Fruit fly (Drosophila melanogaster) whole organism, wandering third instar larva: ENCODE results near the gene CG1647.
A peak's percentile ranks its signal among the peaks of the same experiment; 100 is the strongest.

Experiments
- Abd-B ChIP-seq: fragments of >200 bp; optimal IDR thresholded peaks from 2 replicates; lab custom pipeline; 2017; ENCODE audit warnings: missing biosample characterization, missing genetic modification characterization
- CG9705 ChIP-seq: fragments of 200-800 bp; sonication (Bioruptor generic); optimal IDR thresholded peaks from 2 replicates; lab custom pipeline; 2018; ENCODE audit warnings: missing biosample characterization, mild to moderate bottlenecking, missing genetic modification characterization
- CrebA ChIP-seq: fragments of 200-800 bp; sonication (Bioruptor generic); optimal IDR thresholded peaks from 2 replicates; lab custom pipeline; 2016; ENCODE audit warnings: missing biosample characterization, mild to moderate bottlenecking, missing genetic modification characterization, borderline replicate concordance
- Dif ChIP-seq: fragments of 200-275, 200-300 bp; sonication (Bioruptor generic); optimal IDR thresholded peaks from 2 replicates; lab custom pipeline; 2018; ENCODE audit warnings: missing biosample characterization, missing genetic modification characterization; ENCODE audit not compliant: partially characterized antibody
- HLH106 ChIP-seq: fragments of 200-800 bp; optimal IDR thresholded peaks from 3 replicates; lab custom pipeline; 2019; ENCODE audit warnings: missing biosample characterization, mild to moderate bottlenecking, missing genetic modification characterization, moderate library complexity
- Hnf4 ChIP-seq: fragments of 200-800 bp; sonication (Bioruptor generic); optimal IDR thresholded peaks from 2 replicates; lab custom pipeline; 2016; ENCODE audit warnings: missing biosample characterization, mild to moderate bottlenecking, missing genetic modification characterization
- Hr78 ChIP-seq: fragments of >200 bp; optimal IDR thresholded peaks from 2 replicates; lab custom pipeline; 2017; ENCODE audit warnings: missing biosample characterization, missing genetic modification characterization
- Hr83 ChIP-seq: fragments of 200-300 bp; sonication (Bioruptor generic); optimal IDR thresholded peaks from 2 replicates; lab custom pipeline; 2016; ENCODE audit warnings: missing biosample characterization, mild to moderate bottlenecking, missing genetic modification characterization, moderate library complexity; ENCODE audit not compliant: poor library complexity, severe bottlenecking
- Jra ChIP-seq: sonication (Bioruptor generic); optimal IDR thresholded peaks from 2 replicates; lab custom pipeline; 2016; ENCODE audit warnings: missing biosample characterization, missing genetic modification characterization
- Myc ChIP-seq: fragments of >200 bp; optimal IDR thresholded peaks from 2 replicates; lab custom pipeline; 2017
- N ChIP-seq: fragments of >200 bp; optimal IDR thresholded peaks from 2 replicates; lab custom pipeline; 2018; ENCODE audit warnings: missing biosample characterization, missing external identifiers, missing genetic modification characterization
- OdsH ChIP-seq: fragments of 200-800 bp; sonication (Bioruptor generic); optimal IDR thresholded peaks from 2 replicates; lab custom pipeline; 2016; ENCODE audit warnings: missing biosample characterization, mild to moderate bottlenecking, missing genetic modification characterization
- Rel ChIP-seq, 2 experiments: fragments of 200-800 bp; sonication (Bioruptor generic) in 1 of 2; optimal IDR thresholded peaks; 2 replicates in 1 of 2; 3 replicates in 1 of 2; lab custom pipeline; 2016 to 2019; ENCODE audit warnings: mild to moderate bottlenecking in 2 of 2, missing biosample characterization in 2 of 2, missing genetic modification characterization in 2 of 2, moderate library complexity in 1 of 2
- Sp1 ChIP-seq: fragments of 200-800 bp; sonication (Bioruptor generic); optimal IDR thresholded peaks from 3 replicates; lab custom pipeline; 2019; ENCODE audit warnings: missing biosample characterization, mild to moderate bottlenecking, missing genetic modification characterization, moderate library complexity
- Vsx2 ChIP-seq: fragments of 200-300, 225-300 bp; sonication (Bioruptor generic); optimal IDR thresholded peaks from 2 replicates; lab custom pipeline; 2018; ENCODE audit warnings: missing biosample characterization, missing genetic modification characterization; ENCODE audit not compliant: partially characterized antibody
- br ChIP-seq: fragments of 200-800 bp; sonication (Bioruptor generic); optimal IDR thresholded peaks from 2 replicates; lab custom pipeline; 2016; ENCODE audit warnings: missing biosample characterization, missing genetic modification characterization
- brk ChIP-seq: fragments of 200-800 bp; sonication (Bioruptor generic); optimal IDR thresholded peaks from 2 replicates; lab custom pipeline; 2016; ENCODE audit warnings: missing biosample characterization, mild to moderate bottlenecking, missing genetic modification characterization
- dl ChIP-seq, 2 experiments: fragments of 175-275, 200-275 bp in 1 of 2; fragments of 200-275 bp in 1 of 2; sonication (Bioruptor generic); optimal IDR thresholded peaks; lab custom pipeline; 2018; ENCODE audit warnings: mild to moderate bottlenecking in 2 of 2, missing biosample characterization in 2 of 2, missing genetic modification characterization in 2 of 2, moderate library complexity in 2 of 2; ENCODE audit not compliant: partially characterized antibody in 2 of 2, insufficient read depth in 1 of 2
- dmrt93B ChIP-seq: fragments of 200-800 bp; sonication (Bioruptor generic); optimal IDR thresholded peaks from 2 replicates; lab custom pipeline; 2018; ENCODE audit warnings: missing biosample characterization, mild to moderate bottlenecking, missing genetic modification characterization
- dsf ChIP-seq: sonication (Bioruptor generic); optimal IDR thresholded peaks from 2 replicates; lab custom pipeline; 2016; ENCODE audit warnings: missing biosample characterization, missing genetic modification characterization, borderline replicate concordance
- ey ChIP-seq: fragments of 200-800 bp; sonication (Bioruptor generic); optimal IDR thresholded peaks from 2 replicates; lab custom pipeline; 2016; ENCODE audit warnings: missing biosample characterization, missing genetic modification characterization
- foxo ChIP-seq, 2 experiments: fragments of 200-800 bp; sonication (Bioruptor generic); optimal IDR thresholded peaks; 2 replicates in 1 of 2; 3 replicates in 1 of 2; lab custom pipeline; 2016 to 2017; ENCODE audit warnings: missing biosample characterization in 2 of 2, missing genetic modification characterization in 2 of 2
- fru ChIP-seq: fragments of 200-800 bp; sonication (Bioruptor generic); optimal IDR thresholded peaks from 3 replicates; lab custom pipeline; 2016; ENCODE audit warnings: missing biosample characterization, mild to moderate bottlenecking, missing genetic modification characterization
- h ChIP-seq: fragments of 200-800 bp; sonication (Bioruptor generic); optimal IDR thresholded peaks from 3 replicates; lab custom pipeline; 2016; ENCODE audit warnings: missing biosample characterization, mild to moderate bottlenecking, missing genetic modification characterization
- psq ChIP-seq: fragments of 200-800 bp; sonication (Bioruptor generic); optimal IDR thresholded peaks from 3 replicates; lab custom pipeline; 2017; ENCODE audit warnings: missing biosample characterization, mild to moderate bottlenecking, missing genetic modification characterization, moderate library complexity
- sage ChIP-seq: fragments of 200-800 bp; sonication (Bioruptor generic); optimal IDR thresholded peaks from 2 replicates; lab custom pipeline; 2016; ENCODE audit warnings: missing biosample characterization, mild to moderate bottlenecking, missing genetic modification characterization
- sv ChIP-seq: fragments of 200-800 bp; sonication (Bioruptor generic); optimal IDR thresholded peaks from 3 replicates; lab custom pipeline; 2016; ENCODE audit warnings: missing biosample characterization, missing genetic modification characterization
- tai ChIP-seq: sonication (Bioruptor generic); optimal IDR thresholded peaks from 2 replicates; lab custom pipeline; 2016; ENCODE audit warnings: missing biosample characterization, missing genetic modification characterization
- usp ChIP-seq: fragments of >200 bp; optimal IDR thresholded peaks from 2 replicates; lab custom pipeline; 2017; ENCODE audit warnings: missing biosample characterization, missing genetic modification characterization
- woc ChIP-seq: sonication (Bioruptor generic); optimal IDR thresholded peaks from 2 replicates; lab custom pipeline; 2016; ENCODE audit warnings: missing biosample characterization, mild to moderate bottlenecking, missing genetic modification characterization

Gene CG1647

DNA sequence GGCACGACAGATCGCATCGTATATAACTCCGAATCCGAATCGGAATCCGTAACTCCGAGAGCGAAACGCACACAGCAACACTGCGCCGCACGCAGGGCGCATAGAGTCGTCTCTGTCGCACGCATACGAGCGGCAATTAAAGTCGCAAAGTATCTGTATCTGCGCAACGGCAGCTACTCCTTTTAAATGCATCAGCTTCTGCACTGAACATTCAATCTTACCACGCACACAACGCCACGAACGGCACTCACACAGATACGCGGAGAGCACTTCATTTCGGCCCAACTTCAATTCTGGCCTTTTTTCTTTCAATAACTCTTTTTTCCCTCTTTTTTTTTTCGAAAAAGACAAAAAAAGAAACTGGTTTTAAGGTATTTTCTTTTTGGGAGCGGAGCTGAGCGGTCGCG lies 38.2 kb downstream of the CG1647 start:
- TF ChIP-seq Dif (GFP tag; lab: Kevin White, UChicago) (peak; percentile 4), brk (GFP tag; lab: Kevin White, UChicago) (peak; percentile 1), Myc (lab: Kevin White, UChicago) (no peak), N (GFP tag; lab: Kevin White, UChicago) (no peak), Hr78 (GFP tag; lab: Kevin White, UChicago) (no peak), sv (GFP tag; lab: Kevin White, UChicago) (no peak), CG9705 (GFP tag; lab: Kevin White, UChicago) (peak; percentile 6), Sp1 (GFP tag; lab: Kevin White, UChicago) (peak; percentile 80), psq (GFP tag; lab: Kevin White, UChicago) (peak; percentile 22), Jra (GFP tag; lab: Kevin White, UChicago) (no peak), HLH106 (tag; lab: Kevin White, UChicago) (no peak), fru (GFP tag; lab: Kevin White, UChicago) (no peak), Hr83 (GFP tag; lab: Kevin White, UChicago) (peak; percentile 41), Rel (GFP tag; optimal IDR thresholded peaks at IDR 0.05; lab: Kevin White, UChicago) (peak; percentile 81), Rel (tag; optimal IDR thresholded peaks at IDR 0.05; lab: Kevin White, UChicago) (peak; percentile 21), Hnf4 (GFP tag; lab: Kevin White, UChicago) (no peak), Abd-B (no peak), dl (GFP tag; optimal IDR thresholded peaks at IDR 0.05; lab: Kevin White, UChicago; ENCODE audit: insufficient read depth in 1 of 2, partially characterized antibody in 2 of 2) (no peak), sage (GFP tag; lab: Kevin White, UChicago) (no peak), CrebA (peak; percentile 70), h (GFP tag; lab: Kevin White, UChicago) (peak; percentile 25)

DNA sequence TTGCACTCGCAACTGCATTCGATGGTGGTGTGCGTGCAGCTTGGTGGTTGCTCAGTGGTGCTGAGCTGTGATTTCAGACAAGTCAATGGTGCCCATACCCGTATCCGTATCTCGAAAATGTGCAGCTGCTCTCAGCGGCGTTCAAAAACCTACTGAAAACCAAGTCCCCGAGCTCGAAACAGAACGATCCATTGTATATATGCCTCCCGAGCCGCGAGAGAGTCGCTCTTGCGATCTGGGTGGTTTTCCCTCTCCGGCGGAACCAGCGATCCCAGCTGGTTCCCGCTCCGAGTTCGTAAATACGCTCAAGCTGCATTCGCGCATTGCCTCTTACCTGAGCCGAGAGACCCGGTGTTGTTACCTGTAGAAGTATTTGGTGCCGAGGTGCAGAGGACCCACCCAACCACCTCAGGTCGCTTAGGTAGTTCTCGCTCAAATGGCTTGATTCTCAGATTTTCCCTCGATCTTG lies 39.1 kb downstream of the CG1647 start, which contains the start of gene Inx3:
TSS of gene Inx3 (minus strand) at position 440 of the 469 bp plus-strand sequence.
- TF ChIP-seq foxo (GFP tag; optimal IDR thresholded peaks at IDR 0.05; lab: Kevin White, UChicago) (peak in 1 of 2 experiments; percentile 25), psq (GFP tag; lab: Kevin White, UChicago) (peak; percentile 41), Rel (GFP tag; optimal IDR thresholded peaks at IDR 0.05; lab: Kevin White, UChicago) (no peak), Rel (tag; optimal IDR thresholded peaks at IDR 0.05; lab: Kevin White, UChicago) (peak; percentile 67), dmrt93B (no peak), Sp1 (GFP tag; lab: Kevin White, UChicago) (peak; percentile 8), Abd-B (no peak), Vsx2 (GFP tag; lab: Kevin White, UChicago) (peak; percentile 87), OdsH (GFP tag; lab: Kevin White, UChicago) (peak; percentile 14), br (GFP tag; lab: Kevin White, UChicago) (peak; percentile 28), CG9705 (GFP tag; lab: Kevin White, UChicago) (no peak), fru (GFP tag; lab: Kevin White, UChicago) (peak; percentile 3), dl (GFP tag; optimal IDR thresholded peaks at IDR 0.05; lab: Kevin White, UChicago; ENCODE audit: insufficient read depth in 1 of 2, partially characterized antibody in 2 of 2) (peak; percentile 74 to 87), Hnf4 (GFP tag; lab: Kevin White, UChicago) (peak; percentile 28), Dif (GFP tag; lab: Kevin White, UChicago) (peak; percentile 79), CrebA (peak; percentile 42), woc (GFP tag; lab: Kevin White, UChicago) (no peak), h (GFP tag; lab: Kevin White, UChicago) (peak; percentile 34), Hr83 (GFP tag; lab: Kevin White, UChicago) (peak; percentile 87)

DNA sequence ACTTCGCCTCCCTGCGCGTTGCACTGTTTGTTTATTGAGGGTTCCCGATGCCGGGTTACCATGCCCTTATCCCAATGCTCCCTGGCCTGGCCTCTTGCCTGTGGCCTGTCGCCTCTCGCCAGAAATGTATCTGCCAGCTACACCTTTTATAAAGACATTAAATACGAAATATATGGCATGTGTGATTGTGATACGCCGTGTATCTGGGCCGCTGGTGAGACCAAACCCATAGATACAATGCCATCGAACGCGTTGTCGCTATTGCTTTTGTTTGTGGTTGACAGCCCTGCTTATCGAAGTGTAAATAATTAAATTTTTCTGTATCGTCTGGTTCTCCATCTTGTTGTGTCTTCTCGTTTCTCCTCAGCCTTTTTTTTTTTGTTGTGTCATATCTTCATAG lies 40.6 kb downstream of the CG1647 start:
- no peak for TF ChIP-seq usp (GFP tag; lab: Kevin White, UChicago)
- no peak for TF ChIP-seq Hr78 (GFP tag; lab: Kevin White, UChicago)

DNA sequence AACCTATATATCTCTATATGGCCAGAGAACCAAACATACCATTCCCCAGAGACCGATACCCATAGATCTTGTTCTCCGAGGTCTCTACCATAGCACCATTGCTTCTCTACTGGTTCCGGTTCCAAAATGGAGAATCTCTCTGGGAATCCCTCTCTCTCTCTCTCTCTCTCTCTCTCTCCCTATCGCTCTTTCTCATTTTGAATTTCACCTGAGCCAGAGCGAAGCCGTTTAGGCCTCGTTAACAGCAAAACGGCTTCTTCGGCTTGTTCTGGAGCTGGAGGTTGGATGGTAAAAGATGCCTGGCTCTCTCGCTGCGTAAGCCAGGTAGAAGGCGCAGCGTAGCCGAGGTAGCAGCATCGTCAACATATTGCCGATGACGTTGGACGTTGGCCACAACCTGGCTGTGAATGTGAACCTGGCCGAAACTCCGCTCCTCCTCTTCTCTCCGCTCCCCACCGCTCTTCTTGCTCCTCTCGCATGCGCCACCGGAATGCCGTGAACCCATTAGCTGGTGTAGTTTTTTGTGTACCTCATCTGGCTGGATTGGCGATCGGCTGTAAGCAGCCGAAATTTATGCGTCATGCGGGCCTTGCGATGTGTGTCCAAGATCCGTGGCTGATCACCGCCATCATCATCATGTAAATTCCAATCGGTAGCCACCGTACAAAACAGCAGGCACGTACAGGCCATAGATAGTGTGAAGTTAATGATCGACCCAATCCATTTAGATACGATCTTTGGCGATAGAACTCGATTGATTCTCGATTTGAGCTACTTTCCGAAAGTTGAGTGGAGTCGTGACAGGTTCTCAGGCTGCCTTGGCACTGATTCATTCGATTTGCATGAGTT lies 41.5 kb downstream of the CG1647 start:
- TF ChIP-seq CrebA (peak; percentile 73), Vsx2 (GFP tag; lab: Kevin White, UChicago) (peak; percentile 80), fru (GFP tag; lab: Kevin White, UChicago) (peak; percentile 4), Hnf4 (GFP tag; lab: Kevin White, UChicago) (no peak), dl (GFP tag; optimal IDR thresholded peaks at IDR 0.05; lab: Kevin White, UChicago; ENCODE audit: insufficient read depth in 1 of 2, partially characterized antibody in 2 of 2) (peak; percentile 87 to 89), Hr83 (GFP tag; lab: Kevin White, UChicago) (peak; percentile 36), sage (GFP tag; lab: Kevin White, UChicago) (peak; percentile 22), Dif (GFP tag; lab: Kevin White, UChicago) (peak; percentile 87), brk (GFP tag; lab: Kevin White, UChicago) (no peak), psq (GFP tag; lab: Kevin White, UChicago) (peak; percentile 23), ey (no peak), CG9705 (GFP tag; lab: Kevin White, UChicago) (no peak), dsf (GFP tag; lab: Kevin White, UChicago) (no peak), HLH106 (tag; lab: Kevin White, UChicago) (no peak), tai (no peak), OdsH (GFP tag; lab: Kevin White, UChicago) (no peak)
- TF ChIP-seq, all 38 proteins: peak for 8
